Fruit fly (Drosophila melanogaster) whole organism, prepupa: Measurements from ENCODE around the gene His2Av.

Experiments used
- CG31627 ChIP-seq: fragments of 200-800 bp; sonication (Bioruptor generic); optimal IDR thresholded peaks from 3 replicates; lab custom pipeline; 2016; ENCODE audit warnings: missing biosample characterization, missing genetic modification characterization
- CG34406 ChIP-seq: fragments of 200-800 bp; sonication (Bioruptor generic); optimal IDR thresholded peaks from 3 replicates; lab custom pipeline; 2016; ENCODE audit warnings: missing biosample characterization, missing genetic modification characterization
- Sox15 ChIP-seq: fragments of 200-800 bp; sonication (Bioruptor generic); optimal IDR thresholded peaks from 3 replicates; lab custom pipeline; 2016; ENCODE audit warnings: missing biosample characterization, missing genetic modification characterization
- acj6 ChIP-seq: fragments of 200-800 bp; sonication (Bioruptor generic); optimal IDR thresholded peaks from 3 replicates; lab custom pipeline; 2016; ENCODE audit warnings: missing biosample characterization, missing genetic modification characterization
- dac ChIP-seq: fragments of 200-800 bp; sonication (Bioruptor generic); optimal IDR thresholded peaks from 2 replicates; lab custom pipeline; 2017; ENCODE audit warnings: missing biosample characterization, mild to moderate bottlenecking, missing genetic modification characterization
- salr ChIP-seq, 2 experiments: fragments of 200-800 bp; sonication (Bioruptor generic); optimal IDR thresholded peaks; 3 replicates each; lab custom pipeline; 2016 to 2018; ENCODE audit warnings: missing biosample characterization in 2 of 2, missing genetic modification characterization in 2 of 2, mild to moderate bottlenecking in 1 of 2

DNA sequence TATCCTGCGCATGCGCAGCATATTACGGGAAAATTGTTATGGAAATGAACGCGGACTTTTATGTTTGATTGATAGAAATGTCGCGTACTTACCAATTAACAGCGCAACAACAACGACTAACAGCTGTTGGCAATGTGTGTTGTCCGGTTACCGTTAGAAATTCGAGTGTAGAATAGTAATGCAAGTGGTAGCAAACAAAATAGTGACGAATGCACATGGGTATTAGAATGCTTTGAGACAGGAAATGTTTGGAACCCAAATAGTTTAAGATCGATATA is 16.2 kb downstream of the His2Av start:
- no peak for TF ChIP-seq CG31627 (GFP tag; lab: Kevin White, UChicago)
- TF ChIP-seq CG34406 (GFP tag; lab: Kevin White, UChicago) = no peak
- no peak for TF ChIP-seq Sox15 (GFP tag; lab: Kevin White, UChicago)
- no peak for TF ChIP-seq acj6 (GFP tag; lab: Kevin White, UChicago)
- no peak for TF ChIP-seq salr (GFP tag; optimal IDR thresholded peaks at IDR 0.05; lab: Kevin White, UChicago)
- TF ChIP-seq dac (GFP tag; lab: Kevin White, UChicago) = no peak
